Fruit fly (Drosophila melanogaster) whole organism, wandering third instar larva: ENCODE results near the gene CG31115.

Source experiments
- Abd-B ChIP-seq: fragments of >200 bp; optimal IDR thresholded peaks from 2 replicates; lab custom pipeline; 2017; ENCODE audit warnings: missing biosample characterization, missing genetic modification characterization
- CG32264 ChIP-seq: fragments of 200-800 bp; sonication (Bioruptor generic); optimal IDR thresholded peaks from 2 replicates; lab custom pipeline; 2016; ENCODE audit warnings: missing biosample characterization, missing genetic modification characterization
- Dfd ChIP-seq: fragments of >200 bp; optimal IDR thresholded peaks from 2 replicates; lab custom pipeline; 2017; ENCODE audit warnings: missing biosample characterization, missing genetic modification characterization
- Mio ChIP-seq: sonication (Bioruptor generic); optimal IDR thresholded peaks from 2 replicates; lab custom pipeline; 2016; ENCODE audit warnings: missing biosample characterization, missing genetic modification characterization
- Rel ChIP-seq, 2 experiments: fragments of 200-800 bp; sonication (Bioruptor generic) in 1 of 2; optimal IDR thresholded peaks; 2 replicates in 1 of 2; 3 replicates in 1 of 2; lab custom pipeline; 2016 to 2019; ENCODE audit warnings: mild to moderate bottlenecking in 2 of 2, missing biosample characterization in 2 of 2, missing genetic modification characterization in 2 of 2, moderate library complexity in 1 of 2
- dsf ChIP-seq: sonication (Bioruptor generic); optimal IDR thresholded peaks from 2 replicates; lab custom pipeline; 2016; ENCODE audit warnings: missing biosample characterization, missing genetic modification characterization, borderline replicate concordance
- ey ChIP-seq: fragments of 200-800 bp; sonication (Bioruptor generic); optimal IDR thresholded peaks from 2 replicates; lab custom pipeline; 2016; ENCODE audit warnings: missing biosample characterization, missing genetic modification characterization
- fru ChIP-seq: fragments of 200-800 bp; sonication (Bioruptor generic); optimal IDR thresholded peaks from 3 replicates; lab custom pipeline; 2016; ENCODE audit warnings: missing biosample characterization, mild to moderate bottlenecking, missing genetic modification characterization
- h ChIP-seq: fragments of 200-800 bp; sonication (Bioruptor generic); optimal IDR thresholded peaks from 3 replicates; lab custom pipeline; 2016; ENCODE audit warnings: missing biosample characterization, mild to moderate bottlenecking, missing genetic modification characterization
- lola ChIP-seq: fragments of >200 bp; optimal IDR thresholded peaks from 2 replicates; lab custom pipeline; 2017; ENCODE audit warnings: missing biosample characterization, missing genetic modification characterization
- psq ChIP-seq: fragments of 200-800 bp; sonication (Bioruptor generic); optimal IDR thresholded peaks from 3 replicates; lab custom pipeline; 2017; ENCODE audit warnings: missing biosample characterization, mild to moderate bottlenecking, missing genetic modification characterization, moderate library complexity
- usp ChIP-seq: fragments of >200 bp; optimal IDR thresholded peaks from 2 replicates; lab custom pipeline; 2017; ENCODE audit warnings: missing biosample characterization, missing genetic modification characterization

dm6 chr3R:25080446-25080845, 43.7 kb downstream of the CG31115 start:
- TF ChIP-seq Dfd (GFP tag; lab: Kevin White, UChicago): no peak
- TF ChIP-seq lola (GFP tag; lab: Kevin White, UChicago): no peak
- TF ChIP-seq psq (GFP tag; lab: Kevin White, UChicago): no peak
- no peak for TF ChIP-seq CG32264 (GFP tag; lab: Kevin White, UChicago)
- no peak for TF ChIP-seq usp
- TF ChIP-seq h (GFP tag; lab: Kevin White, UChicago): no peak
- TF ChIP-seq Mio (GFP tag; lab: Kevin White, UChicago): no peak
- no peak for TF ChIP-seq Abd-B (GFP tag; lab: Kevin White, UChicago)
- TF ChIP-seq Rel (GFP tag; optimal IDR thresholded peaks at IDR 0.05; lab: Kevin White, UChicago): no peak
- no peak for TF ChIP-seq Rel (tag; optimal IDR thresholded peaks at IDR 0.05; lab: Kevin White, UChicago)
- no peak for TF ChIP-seq ey (GFP tag; lab: Kevin White, UChicago)
- no peak for TF ChIP-seq fru (GFP tag; lab: Kevin White, UChicago)
- no peak for TF ChIP-seq dsf (GFP tag; lab: Kevin White, UChicago)
